Worm (Caenorhabditis elegans): Measurements from ENCODE around the gene F08F8.7.

F08F8.7 gene

ce11 chrIII:7381546-7382171, 34.7 kb upstream of the F08F8.7 start, which contains the start of the genes hmg-4 and T20B12.3:
Gene hmg-4, minus strand, starts transcription at chrIII:7381596.
Gene T20B12.3, plus strand, starts transcription at chrIII:7382115.
- TF ChIP-seq nhr-6 (tag; optimal IDR thresholded peaks at IDR 0.05) (no peak), daf-8 (GFP tag; IDR thresholded peaks at IDR 0.05) (no peak), F26F4.8 (GFP tag; conservative IDR thresholded peaks at IDR 0.05) (no peak), ceh-32 (tag; optimal IDR thresholded peaks at IDR 0.05; ENCODE audit: poor library complexity) (no peak), zip-2 (tag; optimal IDR thresholded peaks at IDR 0.05) (no peak), nhr-28 (tag; optimal IDR thresholded peaks at IDR 0.05) (no peak), lim-7 (GFP tag; IDR thresholded peaks at IDR 0.05) (no peak), nhr-11 (tag; optimal IDR thresholded peaks at IDR 0.05) (no peak), hlh-30 (tag; optimal IDR thresholded peaks at IDR 0.05; ENCODE audit: insufficient read depth) (peak; percentile 51), lin-1 (GFP tag; IDR thresholded peaks at IDR 0.05) (no peak), lir-3 (tag; optimal IDR thresholded peaks at IDR 0.05) (no peak), unc-39 (tag; optimal IDR thresholded peaks at IDR 0.05) (no peak), T20F7.1 (GFP tag; optimal IDR thresholded peaks at IDR 0.05) (peak; percentile 44), rbr-2 (tag; optimal IDR thresholded peaks at IDR 0.05) (peak; percentile 11), nhr-42 (GFP tag; IDR thresholded peaks at IDR 0.05) (no peak), R02D3.7 (tag; optimal IDR thresholded peaks at IDR 0.05) (no peak), snpc-4 (tag; optimal IDR thresholded peaks at IDR 0.05) (no peak), madf-9 (GFP tag; conservative IDR thresholded peaks at IDR 0.05) (no peak), lsy-2 (tag; optimal IDR thresholded peaks at IDR 0.05) (peak in 1 of 2 experiments; percentile 98), daf-12 (tag; optimal IDR thresholded peaks at IDR 0.05) (no peak), zfp-2 (tag; optimal IDR thresholded peaks at IDR 0.05) (no peak), F49E8.2 (tag; optimal IDR thresholded peaks at IDR 0.05; ENCODE audit: borderline replicate concordance) (no peak), ceh-28 (tag; optimal IDR thresholded peaks at IDR 0.05) (no peak), nhr-25 (tag; optimal IDR thresholded peaks at IDR 0.05; ENCODE audit: borderline replicate concordance, insufficient read depth) (no peak), mdl-1 (tag; optimal IDR thresholded peaks at IDR 0.05) (no peak), skn-1 (tag; optimal IDR thresholded peaks at IDR 0.05) (no peak), snpc-1.2 (GFP tag; IDR thresholded peaks at IDR 0.05) (no peak), lin-29 (GFP tag; IDR thresholded peaks at IDR 0.05) (no peak), nhr-10 (tag; optimal IDR thresholded peaks at IDR 0.05) (no peak), ztf-7 (tag; optimal IDR thresholded peaks at IDR 0.05) (no peak), ceh-44 (GFP tag; IDR thresholded peaks at IDR 0.05) (no peak), nhr-102 (tag; optimal IDR thresholded peaks at IDR 0.05) (no peak), tag-97 (GFP tag; IDR thresholded peaks at IDR 0.05) (no peak), ceh-20 (GFP tag; IDR thresholded peaks at IDR 0.05) (no peak), mxl-2 (GFP tag; conservative IDR thresholded peaks at IDR 0.05) (no peak), ZK337.2 (GFP tag; IDR thresholded peaks at IDR 0.05) (no peak), Y48G9A.11 (GFP tag; IDR thresholded peaks at IDR 0.05) (no peak), hmg-1.1 (GFP tag; IDR thresholded peaks at IDR 0.05) (no peak), tra-1 (GFP tag; IDR thresholded peaks at IDR 0.05) (no peak), jun-1 (tag; optimal IDR thresholded peaks at IDR 0.05) (no peak), mes-2 (tag; optimal IDR thresholded peaks at IDR 0.05; ENCODE audit: poor library complexity, severe bottlenecking) (peak; percentile 62), aly-2 (tag; optimal IDR thresholded peaks at IDR 0.05) (no peak), Y75B8A.6 (GFP tag; IDR thresholded peaks at IDR 0.05) (no peak), F37D6.2 (tag; optimal IDR thresholded peaks at IDR 0.05) (no peak), D1046.2 (GFP tag; IDR thresholded peaks at IDR 0.05) (no peak), daf-16 (GFP tag; optimal IDR thresholded peaks at IDR 0.05) (no peak), daf-16 (tag; optimal IDR thresholded peaks at IDR 0.05) (peak; percentile 36), dmd-9 (GFP tag; IDR thresholded peaks at IDR 0.05) (no peak), ZK546.5 (tag; optimal IDR thresholded peaks at IDR 0.05) (no peak), egl-27 (tag; optimal IDR thresholded peaks at IDR 0.05) (no peak), madf-5 (GFP tag; IDR thresholded peaks at IDR 0.05) (no peak)
